Worm (Caenorhabditis elegans) whole organism, L2 larva: Measurements from ENCODE around the gene smg-3.

ENCODE experiments used
- C34F6.9 ChIP-seq: fragments of 150-350 bp; optimal IDR thresholded peaks from 2 replicates; lab custom pipeline; 2014; ENCODE audit warnings: missing biosample characterization, missing genetic modification characterization
- F13H6.1 ChIP-seq: sonication (generic microtip); optimal IDR thresholded peaks from 2 replicates; lab custom pipeline; 2016; ENCODE audit warnings: missing genetic modification characterization, missing compliant biosample characterization
- R02D3.7 ChIP-seq: fragments of 150-350 bp; optimal IDR thresholded peaks from 2 replicates; lab custom pipeline; 2014; ENCODE audit warnings: missing biosample characterization, missing genetic modification characterization
- Y55F3AM.14 ChIP-seq: fragments of 200-800 bp; sonication (Bioruptor generic); optimal IDR thresholded peaks from 2 replicates; lab custom pipeline; 2018; ENCODE audit warnings: mild to moderate bottlenecking, missing genetic modification characterization, missing compliant biosample characterization
- ZK546.5 ChIP-seq: sonication (generic microtip); optimal IDR thresholded peaks from 2 replicates; lab custom pipeline; 2017; ENCODE audit warnings: missing biosample characterization, missing genetic modification characterization
- alr-1 ChIP-seq: fragments of 150-350 bp; optimal IDR thresholded peaks from 2 replicates; lab custom pipeline; 2014; ENCODE audit warnings: missing biosample characterization, missing genetic modification characterization
- aly-2 ChIP-seq: fragments of 150-350 bp; optimal IDR thresholded peaks from 2 replicates; lab custom pipeline; 2014; ENCODE audit warnings: missing biosample characterization, missing genetic modification characterization
- ama-1 ChIP-seq: fragments of 150-350 bp; optimal IDR thresholded peaks from 2 replicates; lab custom pipeline; 2018; ENCODE audit warnings: inconsistent platforms
- blmp-1 ChIP-seq: sonication (generic microtip); optimal IDR thresholded peaks from 2 replicates; lab custom pipeline; 2017; ENCODE audit warnings: missing genetic modification characterization, mild to moderate bottlenecking, missing compliant biosample characterization, antibody characterized with exemption, moderate library complexity; ENCODE audit not compliant: insufficient read depth
- ceh-16 ChIP-seq: fragments of 150-350 bp; optimal IDR thresholded peaks from 2 replicates; lab custom pipeline; 2014; ENCODE audit warnings: missing biosample characterization, missing genetic modification characterization
- ceh-82 ChIP-seq: fragments of 150-350 bp; optimal IDR thresholded peaks from 2 replicates; lab custom pipeline; 2014; ENCODE audit warnings: missing biosample characterization, missing genetic modification characterization
- crh-2 ChIP-seq: sonication (generic microtip); optimal IDR thresholded peaks from 2 replicates; lab custom pipeline; 2017; ENCODE audit warnings: missing biosample characterization, missing genetic modification characterization
- dmd-4 ChIP-seq: sonication (generic microtip); optimal IDR thresholded peaks from 2 replicates; lab custom pipeline; 2017; ENCODE audit warnings: missing biosample characterization, missing genetic modification characterization
- egl-27 ChIP-seq: sonication (generic microtip); optimal IDR thresholded peaks from 3 replicates; lab custom pipeline; 2017; ENCODE audit warnings: missing biosample characterization, missing genetic modification reagents, missing genetic modification characterization
- elt-1 ChIP-seq: fragments of 150-350 bp; optimal IDR thresholded peaks from 2 replicates; lab custom pipeline; 2014; ENCODE audit warnings: missing biosample characterization, missing genetic modification characterization
- elt-3 ChIP-seq: sonication (generic microtip); optimal IDR thresholded peaks from 2 replicates; lab custom pipeline; 2017; ENCODE audit warnings: missing biosample characterization, missing genetic modification characterization
- fos-1 ChIP-seq: fragments of 150-350 bp; optimal IDR thresholded peaks from 2 replicates; lab custom pipeline; 2014; ENCODE audit warnings: missing biosample characterization, missing genetic modification characterization
- gmeb-1 ChIP-seq: fragments of 150-350 bp; optimal IDR thresholded peaks from 2 replicates; lab custom pipeline; 2014; ENCODE audit warnings: missing biosample characterization, missing genetic modification characterization
- lin-11 ChIP-seq: fragments of 150-350 bp; sonication (generic microtip); optimal IDR thresholded peaks from 2 replicates; lab custom pipeline; 2014; ENCODE audit warnings: missing biosample characterization, missing genetic modification characterization, inconsistent platforms, mixed read lengths
- lin-13 ChIP-seq: fragments of 150-350 bp; optimal IDR thresholded peaks from 2 replicates; lab custom pipeline; 2014; ENCODE audit warnings: missing biosample characterization, missing genetic modification reagents, missing genetic modification characterization
- lin-39 ChIP-seq: fragments of 150-350 bp; optimal IDR thresholded peaks from 2 replicates; lab custom pipeline; 2014; ENCODE audit warnings: missing biosample characterization, missing genetic modification reagents, missing genetic modification characterization
- lsy-2 ChIP-seq, 2 experiments: fragments of 150-350 bp in 1 of 2; sonication (generic microtip) in 1 of 2; optimal IDR thresholded peaks; 2 replicates each; lab custom pipeline; 2014 to 2017; ENCODE audit warnings: missing biosample characterization in 2 of 2, missing genetic modification characterization in 2 of 2
- mab-5 ChIP-seq: fragments of 150-350 bp; optimal IDR thresholded peaks from 2 replicates; lab custom pipeline; 2014; ENCODE audit warnings: missing biosample characterization, missing genetic modification characterization
- mdl-1 ChIP-seq, 2 experiments: fragments of 150-350 bp in 1 of 2; sonication (generic microtip) in 1 of 2; optimal IDR thresholded peaks; 2 replicates each; lab custom pipeline; 2017; ENCODE audit warnings: missing biosample characterization in 2 of 2, missing genetic modification characterization in 2 of 2
- nhr-10 ChIP-seq: sonication (generic microtip); optimal IDR thresholded peaks from 2 replicates; lab custom pipeline; 2017; ENCODE audit warnings: missing biosample characterization, missing genetic modification characterization
- nhr-11 ChIP-seq: fragments of 150-350 bp; optimal IDR thresholded peaks from 2 replicates; lab custom pipeline; 2014; ENCODE audit warnings: missing biosample characterization, missing genetic modification characterization
- nhr-12 ChIP-seq: fragments of 150-350 bp; optimal IDR thresholded peaks from 2 replicates; lab custom pipeline; 2014; ENCODE audit warnings: missing biosample characterization, missing genetic modification characterization
- nhr-129 ChIP-seq: fragments of 150-350 bp; optimal IDR thresholded peaks from 2 replicates; lab custom pipeline; 2014; ENCODE audit warnings: missing biosample characterization, missing genetic modification characterization
- nhr-21 ChIP-seq: fragments of 150-350 bp; optimal IDR thresholded peaks from 2 replicates; lab custom pipeline; 2014; ENCODE audit warnings: missing biosample characterization, missing genetic modification characterization
- nhr-23 ChIP-seq: fragments of 150-350 bp; optimal IDR thresholded peaks from 2 replicates; lab custom pipeline; 2014; ENCODE audit warnings: missing biosample characterization, missing genetic modification reagents, missing genetic modification characterization
- nhr-237 ChIP-seq: fragments of 150-350 bp; optimal IDR thresholded peaks from 2 replicates; lab custom pipeline; 2014; ENCODE audit warnings: missing biosample characterization, missing genetic modification characterization
- nhr-25 ChIP-seq: fragments of 150-350 bp; sonication (generic microtip); optimal IDR thresholded peaks from 3 replicates; lab custom pipeline; 2014; ENCODE audit warnings: missing biosample characterization, missing genetic modification characterization
- nhr-6 ChIP-seq: fragments of 150-350 bp; optimal IDR thresholded peaks from 2 replicates; lab custom pipeline; 2014; ENCODE audit warnings: missing biosample characterization, missing genetic modification characterization
- peb-1 ChIP-seq: fragments of 150-350 bp; optimal IDR thresholded peaks from 2 replicates; lab custom pipeline; 2014; ENCODE audit warnings: missing biosample characterization, missing genetic modification characterization
- sem-4 ChIP-seq: fragments of 150-350 bp; optimal IDR thresholded peaks from 2 replicates; lab custom pipeline; 2014; ENCODE audit warnings: missing biosample characterization, missing genetic modification reagents, missing genetic modification characterization
- skn-1 ChIP-seq: sonication (generic microtip); optimal IDR thresholded peaks from 2 replicates; lab custom pipeline; 2017; ENCODE audit warnings: missing biosample characterization, missing genetic modification characterization
- sma-3 ChIP-seq: sonication (generic microtip); optimal IDR thresholded peaks from 2 replicates; lab custom pipeline; 2016; ENCODE audit warnings: missing genetic modification reagents, missing genetic modification characterization, missing compliant biosample characterization
- sma-9 ChIP-seq, 2 experiments: fragments of 150-350 bp in 1 of 2; sonication (generic microtip) in 1 of 2; optimal IDR thresholded peaks; 2 replicates each; lab custom pipeline; 2014 to 2016; ENCODE audit warnings: missing genetic modification characterization in 2 of 2, mild to moderate bottlenecking in 1 of 2, missing biosample characterization in 1 of 2, missing compliant biosample characterization in 1 of 2, missing genetic modification reagents in 1 of 2, moderate library complexity in 1 of 2
- snpc-4 ChIP-seq: fragments of 150-350 bp; optimal IDR thresholded peaks from 2 replicates; lab custom pipeline; 2014; ENCODE audit warnings: missing biosample characterization, missing genetic modification characterization
- unc-39 ChIP-seq: fragments of 150-350 bp; optimal IDR thresholded peaks from 2 replicates; lab custom pipeline; 2014; ENCODE audit warnings: missing biosample characterization, missing genetic modification characterization
- unc-55 ChIP-seq: fragments of 150-350 bp; sonication (generic microtip); optimal IDR thresholded peaks from 3 replicates; lab custom pipeline; 2014; ENCODE audit warnings: missing biosample characterization, missing genetic modification reagents, missing genetic modification characterization
- unc-62 ChIP-seq: fragments of 150-350 bp; optimal IDR thresholded peaks from 2 replicates; lab custom pipeline; 2014; ENCODE audit warnings: missing biosample characterization, missing genetic modification reagents, missing genetic modification characterization
- zag-1 ChIP-seq: fragments of 150-350 bp; optimal IDR thresholded peaks from 2 replicates; lab custom pipeline; 2014; ENCODE audit warnings: missing biosample characterization, missing genetic modification characterization
- ztf-1 ChIP-seq: fragments of 200-800 bp; sonication (Bioruptor generic); conservative IDR thresholded peaks from 2 replicates; pipeline ENCODE4 v1.3.6; 2022; ENCODE audit warnings: missing genetic modification characterization, missing compliant biosample characterization
- ztf-11 ChIP-seq: sonication (generic microtip); optimal IDR thresholded peaks from 2 replicates; lab custom pipeline; 2017; ENCODE audit warnings: missing biosample characterization, missing genetic modification characterization
- ztf-4 ChIP-seq: fragments of 150-350 bp; optimal IDR thresholded peaks from 2 replicates; lab custom pipeline; 2014; ENCODE audit warnings: missing biosample characterization, missing genetic modification characterization

The smg-3 gene

ce11 chrIV:6373721-6374120 is 828 bp upstream of the smg-3 start:
- TF ChIP-seq lin-39 (tag; lab: Kevin White, UChicago) (no peak), lin-11 (tag; lab: Kevin White, UChicago) (no peak), nhr-21 (no peak), crh-2 (tag; lab: Kevin White, UChicago) (no peak), nhr-129 (tag; lab: Kevin White, UChicago) (no peak), mdl-1 (tag; optimal IDR thresholded peaks at IDR 0.05; lab: Kevin White, UChicago) (no peak), egl-27 (tag; lab: Kevin White, UChicago) (no peak), ztf-11 (tag; lab: Kevin White, UChicago) (no peak), ceh-16 (tag; lab: Kevin White, UChicago) (no peak), ZK546.5 (tag; lab: Kevin White, UChicago) (no peak), aly-2 (tag; lab: Kevin White, UChicago) (no peak), F13H6.1 (tag; lab: Kevin White, UChicago) (no peak)

ce11 chrIV:6372267-6372666 is 626 bp downstream of the smg-3 start:
- TF ChIP-seq nhr-11: no peak
- TF ChIP-seq elt-1 (tag; lab: Kevin White, UChicago): no peak
- TF ChIP-seq ztf-4 (tag; lab: Kevin White, UChicago): no peak
- TF ChIP-seq nhr-25: no peak
- no peak for TF ChIP-seq ZK546.5 (tag; lab: Kevin White, UChicago)
- no peak for TF ChIP-seq ztf-11 (tag; lab: Kevin White, UChicago)
- TF ChIP-seq sma-9 (GFP tag; optimal IDR thresholded peaks at IDR 0.05; lab: Kevin White, UChicago): no peak
- no peak for TF ChIP-seq sma-9 (tag; optimal IDR thresholded peaks at IDR 0.05; lab: Kevin White, UChicago)
- no peak for TF ChIP-seq ceh-82 (tag; lab: Kevin White, UChicago)
- TF ChIP-seq nhr-21: no peak
- no peak for TF ChIP-seq skn-1
- no peak for TF ChIP-seq nhr-23 (tag; lab: Kevin White, UChicago)
- no peak for TF ChIP-seq peb-1 (tag; lab: Kevin White, UChicago)
- TF ChIP-seq ztf-1 (GFP tag; lab: Robert Waterston, UW): no peak
- no peak for TF ChIP-seq fos-1 (tag; lab: Kevin White, UChicago)
- no peak for TF ChIP-seq ama-1 (lab: Kevin White, UChicago)
- TF ChIP-seq, all 48 proteins: peak for 0

- TF ChIP-seq C34F6.9 (tag; lab: Kevin White, UChicago) (no peak), lin-11 (tag; lab: Kevin White, UChicago) (no peak), lin-13 (GFP tag; lab: Kevin White, UChicago) (no peak), fos-1 (tag; lab: Kevin White, UChicago) (no peak), unc-39 (no peak), ama-1 (lab: Kevin White, UChicago) (no peak), nhr-237 (tag; lab: Kevin White, UChicago) (no peak), alr-1 (tag; lab: Kevin White, UChicago) (no peak), nhr-6 (no peak), snpc-4 (no peak), ztf-4 (tag; lab: Kevin White, UChicago) (no peak), Y55F3AM.14 (GFP tag; lab: Kevin White, UChicago) (no peak), crh-2 (tag; lab: Kevin White, UChicago) (peak; percentile 0), F13H6.1 (tag; lab: Kevin White, UChicago) (no peak), sem-4 (tag; lab: Kevin White, UChicago) (no peak), sma-9 (GFP tag; optimal IDR thresholded peaks at IDR 0.05; lab: Kevin White, UChicago) (peak; percentile 7), sma-9 (tag; optimal IDR thresholded peaks at IDR 0.05; lab: Kevin White, UChicago) (no peak), nhr-12 (no peak), nhr-129 (tag; lab: Kevin White, UChicago) (no peak), ztf-1 (GFP tag; lab: Robert Waterston, UW) (no peak), nhr-10 (tag; lab: Kevin White, UChicago) (no peak), lsy-2 (tag; optimal IDR thresholded peaks at IDR 0.05; lab: Kevin White, UChicago) (peak in 1 of 2 experiments; percentile 48), blmp-1 (tag; lab: Kevin White, UChicago) (no peak), zag-1 (tag; lab: Kevin White, UChicago) (no peak), gmeb-1 (tag; lab: Kevin White, UChicago) (peak; percentile 82), nhr-25 (peak; percentile 43), ZK546.5 (tag; lab: Kevin White, UChicago) (no peak), peb-1 (tag; lab: Kevin White, UChicago) (no peak), egl-27 (tag; lab: Kevin White, UChicago) (no peak), nhr-21 (no peak), ztf-11 (tag; lab: Kevin White, UChicago) (no peak), mab-5 (tag; lab: Kevin White, UChicago) (no peak), unc-62 (GFP tag; lab: Kevin White, UChicago) (no peak), elt-1 (tag; lab: Kevin White, UChicago) (no peak), nhr-23 (tag; lab: Kevin White, UChicago) (no peak), R02D3.7 (tag; lab: Kevin White, UChicago) (no peak), dmd-4 (tag; lab: Kevin White, UChicago) (no peak), ceh-82 (tag; lab: Kevin White, UChicago) (no peak), ceh-16 (tag; lab: Kevin White, UChicago) (no peak), elt-3 (tag; lab: Kevin White, UChicago) (no peak), nhr-11 (no peak), sma-3 (GFP tag; lab: Kevin White, UChicago) (peak; percentile 37), aly-2 (tag; lab: Kevin White, UChicago) (no peak), skn-1 (no peak), unc-55 (GFP tag; lab: Kevin White, UChicago) (peak; percentile 26)
These were observed 3.4 kb downstream of the smg-3 start for ce11 chrIV:6369489-6369888.
